Worm (Caenorhabditis elegans): ENCODE results near the gene Y41D4B.17.

Y41D4B.17 gene

DNA sequence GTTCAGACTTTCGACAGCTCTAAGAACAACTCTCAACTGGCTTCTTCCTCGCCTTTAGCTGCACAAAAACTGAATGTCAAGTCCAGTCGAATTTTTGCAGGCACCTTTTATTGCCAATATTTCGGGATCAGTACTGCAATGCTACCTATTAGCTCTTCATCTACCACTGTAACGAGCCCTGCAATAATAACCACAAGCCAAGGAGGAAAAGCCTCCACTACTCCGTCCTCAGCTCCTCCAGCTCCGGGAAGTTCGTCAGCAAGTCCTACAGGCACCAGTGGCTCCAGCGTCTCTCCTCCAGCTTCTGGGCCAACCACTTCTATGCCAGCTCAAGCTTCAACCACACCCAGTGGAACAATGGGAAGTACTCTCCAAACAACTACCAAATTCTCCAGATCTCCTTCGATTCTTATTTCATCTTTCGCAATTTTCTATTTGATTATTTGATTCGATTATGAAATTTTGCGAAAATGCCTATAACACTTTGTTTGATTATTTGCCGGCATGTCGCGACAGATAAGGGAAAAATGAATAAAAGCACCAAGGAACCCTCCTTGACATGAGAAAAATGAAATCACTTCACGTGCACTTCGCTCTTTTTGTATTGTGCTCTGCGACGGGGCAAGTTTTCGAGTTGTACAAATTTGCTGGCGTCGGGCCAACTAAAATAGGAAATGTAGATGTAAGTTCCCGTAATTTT lies 4.7 kb upstream of the Y41D4B.17 start, which contains the start of gene C34H4.1:
C34H4.1 (plus strand) TSS at position 559 of the 700 bp plus-strand sequence.
- TF ChIP-seq unc-55 (GFP tag; optimal IDR thresholded peaks at IDR 0.05) (no peak), fos-1 (tag; optimal IDR thresholded peaks at IDR 0.05) (peak; percentile 57), lin-39 (tag; optimal IDR thresholded peaks at IDR 0.05) (no peak), mab-5 (tag; optimal IDR thresholded peaks at IDR 0.05) (no peak)

ce11 chrIV:1561884-1562283 lies 2.0 kb downstream of the Y41D4B.17 start, which contains the start of gene hpo-6:
Gene hpo-6, plus strand, starts transcription at chrIV:1562184.
- TF ChIP-seq gmeb-1 (tag; optimal IDR thresholded peaks at IDR 0.05) (no peak), crh-2 (tag; optimal IDR thresholded peaks at IDR 0.05) (no peak), fos-1 (tag; optimal IDR thresholded peaks at IDR 0.05) (peak; percentile 20)

- TF ChIP-seq alr-1 (tag; optimal IDR thresholded peaks at IDR 0.05): no peak
- TF ChIP-seq lin-39 (tag; optimal IDR thresholded peaks at IDR 0.05): no peak
- no peak for TF ChIP-seq ceh-16 (tag; optimal IDR thresholded peaks at IDR 0.05)
- no peak for TF ChIP-seq unc-62 (GFP tag; optimal IDR thresholded peaks at IDR 0.05)
- TF ChIP-seq mdl-1 (tag; optimal IDR thresholded peaks at IDR 0.05): no peak
- TF ChIP-seq skn-1 (tag; optimal IDR thresholded peaks at IDR 0.05): no peak
- TF ChIP-seq sma-9 (GFP tag; optimal IDR thresholded peaks at IDR 0.05): no peak
- TF ChIP-seq sma-9 (tag; optimal IDR thresholded peaks at IDR 0.05): no peak
Measured at ce11 chrIV:1563476-1564131, 3.7 kb downstream of the Y41D4B.17 start, which contains the start of gene Y41D4B.15. Gene Y41D4B.15, plus strand, starts transcription at chrIV:1564081.

DNA sequence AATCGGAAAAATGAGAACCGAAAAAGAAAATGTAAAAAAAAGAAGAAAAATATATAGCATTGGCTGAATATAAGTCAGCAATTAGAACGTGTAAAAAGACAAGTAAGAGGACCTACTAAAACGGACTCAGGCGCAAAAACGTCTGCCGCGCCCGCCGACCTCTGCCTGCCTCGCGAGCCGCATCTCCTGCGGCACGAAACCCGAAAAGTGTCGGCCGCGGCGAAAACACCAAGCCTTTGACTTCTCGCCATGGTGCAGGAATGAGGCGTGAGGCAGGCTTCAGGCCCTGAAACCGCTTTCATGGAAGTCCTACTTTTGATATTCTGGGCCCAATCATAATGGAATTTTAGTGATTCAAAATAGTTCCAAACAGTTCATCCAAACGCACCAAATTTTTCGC lies 5.8 kb downstream of the Y41D4B.17 start:
- TF ChIP-seq sma-9 (GFP tag; optimal IDR thresholded peaks at IDR 0.05) (no peak), sma-9 (tag; optimal IDR thresholded peaks at IDR 0.05) (no peak), alr-1 (tag; optimal IDR thresholded peaks at IDR 0.05) (no peak), ZK546.5 (tag; optimal IDR thresholded peaks at IDR 0.05) (no peak), nhr-21 (tag; optimal IDR thresholded peaks at IDR 0.05) (no peak), snpc-4 (tag; optimal IDR thresholded peaks at IDR 0.05) (no peak)

- no peak for TF ChIP-seq F13H6.1 (tag; optimal IDR thresholded peaks at IDR 0.05)
- TF ChIP-seq nhr-23 (tag; optimal IDR thresholded peaks at IDR 0.05): no peak
- TF ChIP-seq mab-5 (tag; optimal IDR thresholded peaks at IDR 0.05): no peak
- TF ChIP-seq fos-1 (tag; optimal IDR thresholded peaks at IDR 0.05): no peak
- no peak for TF ChIP-seq lin-11 (tag; optimal IDR thresholded peaks at IDR 0.05)
- TF ChIP-seq crh-2 (tag; optimal IDR thresholded peaks at IDR 0.05): no peak
- TF ChIP-seq nhr-25 (tag; optimal IDR thresholded peaks at IDR 0.05): no peak
- TF ChIP-seq mbf-1 (tag; optimal IDR thresholded peaks at IDR 0.05): no peak
Measured at ce11 chrIV:1567577-1567976, 7.7 kb downstream of the Y41D4B.17 start.

DNA sequence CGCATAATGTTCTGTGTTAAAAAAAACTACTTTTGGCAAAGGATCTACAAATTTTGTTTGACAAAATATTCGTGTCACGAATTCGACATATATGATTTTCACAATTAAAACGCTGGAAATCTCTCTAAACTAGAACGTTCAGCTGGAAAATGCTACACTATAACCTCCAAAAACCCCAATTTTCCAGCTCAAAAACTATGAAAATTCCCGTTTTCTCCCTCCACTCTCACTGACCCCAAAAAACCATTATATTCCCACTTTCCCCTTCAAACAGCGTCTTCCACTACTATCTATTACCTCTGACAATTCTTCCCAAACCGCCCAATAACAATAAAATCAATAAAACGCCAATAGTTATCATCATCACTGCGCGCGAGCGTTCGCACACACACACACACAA lies 16.8 kb downstream of the Y41D4B.17 start, which contains the start of gene Y41D4B.14:
Y41D4B.14 (plus strand) TSS at position 301 of the 400 bp plus-strand sequence.
- no peak for TF ChIP-seq Y55F3AM.14 (GFP tag; optimal IDR thresholded peaks at IDR 0.05)

DNA sequence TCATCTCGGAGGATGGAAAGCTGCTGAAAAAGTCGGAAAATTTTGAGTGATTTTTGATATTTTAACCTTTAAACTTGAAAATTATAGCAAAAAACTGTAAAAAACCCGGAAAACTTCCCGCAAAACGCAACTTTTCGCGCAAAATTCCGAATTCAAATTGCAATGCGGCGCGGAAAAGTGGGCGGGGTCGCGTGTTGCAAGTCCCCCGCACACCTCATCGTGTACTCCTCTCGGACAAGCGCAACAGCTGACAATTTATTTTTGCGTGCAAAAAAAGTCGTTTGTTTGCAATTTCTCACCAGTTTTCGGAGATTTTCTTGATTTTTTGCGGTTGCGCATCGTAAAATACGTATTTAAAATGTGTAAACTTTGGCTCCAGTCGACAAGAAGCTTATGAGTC lies 35.9 kb downstream of the Y41D4B.17 start, which contains the start of gene npp-8:
npp-8 (minus strand) TSS at position 23 of the 400 bp plus-strand sequence.
- TF ChIP-seq unc-62 (GFP tag; optimal IDR thresholded peaks at IDR 0.05) (no peak), ZK546.5 (tag; optimal IDR thresholded peaks at IDR 0.05) (no peak), mdl-1 (tag; optimal IDR thresholded peaks at IDR 0.05) (peak in 1 of 2 experiments; percentile 55), crh-2 (tag; optimal IDR thresholded peaks at IDR 0.05) (peak; percentile 80), snpc-4 (tag; optimal IDR thresholded peaks at IDR 0.05) (peak; percentile 48), nhr-237 (tag; optimal IDR thresholded peaks at IDR 0.05) (no peak), fos-1 (tag; optimal IDR thresholded peaks at IDR 0.05) (peak; percentile 59), sem-4 (tag; optimal IDR thresholded peaks at IDR 0.05) (peak; percentile 78), blmp-1 (tag; optimal IDR thresholded peaks at IDR 0.05; ENCODE audit: insufficient read depth) (peak; percentile 14), ztf-1 (GFP tag; conservative IDR thresholded peaks at IDR 0.05) (no peak), nhr-23 (tag; optimal IDR thresholded peaks at IDR 0.05) (no peak), mbf-1 (tag; optimal IDR thresholded peaks at IDR 0.05) (no peak), ama-1 (optimal IDR thresholded peaks at IDR 0.05) (no peak), dmd-4 (tag; optimal IDR thresholded peaks at IDR 0.05) (no peak), zag-1 (tag; optimal IDR thresholded peaks at IDR 0.05) (peak; percentile 48), ztf-11 (tag; optimal IDR thresholded peaks at IDR 0.05) (peak; percentile 34), nhr-11 (tag; optimal IDR thresholded peaks at IDR 0.05) (no peak), elt-3 (tag; optimal IDR thresholded peaks at IDR 0.05) (no peak), F13H6.1 (tag; optimal IDR thresholded peaks at IDR 0.05) (peak; percentile 93), nhr-12 (tag; optimal IDR thresholded peaks at IDR 0.05) (no peak), nhr-10 (tag; optimal IDR thresholded peaks at IDR 0.05) (no peak), sma-9 (GFP tag; optimal IDR thresholded peaks at IDR 0.05) (no peak), sma-9 (tag; optimal IDR thresholded peaks at IDR 0.05) (no peak), aly-2 (tag; optimal IDR thresholded peaks at IDR 0.05) (no peak), nhr-129 (tag; optimal IDR thresholded peaks at IDR 0.05) (peak; percentile 78), nhr-21 (tag; optimal IDR thresholded peaks at IDR 0.05) (peak; percentile 78), R02D3.7 (tag; optimal IDR thresholded peaks at IDR 0.05) (no peak), ztf-4 (tag; optimal IDR thresholded peaks at IDR 0.05) (peak; percentile 81)

Measured in whole organism, L2 larva.